Fruit fly (Drosophila melanogaster): Measurements from ENCODE around the gene heca.

heca gene

dm6 chr3R:30296035-30296434, 18.3 kb downstream of the heca start (continued):
- no peak for TF ChIP-seq MESR4 (GFP tag; optimal IDR thresholded peaks at IDR 0.05)
- no peak for TF ChIP-seq pfk (GFP tag; optimal IDR thresholded peaks at IDR 0.05)
- peak; percentile 53 for TF ChIP-seq vfl (GFP tag; optimal IDR thresholded peaks at IDR 0.05)
- TF ChIP-seq hb (GFP tag; IDR thresholded peaks at IDR 0.05; ENCODE audit: partially characterized antibody): no peak
- peak; percentile 84 for TF ChIP-seq CG15269 (tag; optimal IDR thresholded peaks at IDR 0.05)
- peak; percentile 81 for TF ChIP-seq CG10209 (GFP tag; optimal IDR thresholded peaks at IDR 0.05)
- TF ChIP-seq Bteb2 (GFP tag; optimal IDR thresholded peaks at IDR 0.05): peak; percentile 55
- peak; percentile 88 for TF ChIP-seq CG11504 (tag; optimal IDR thresholded peaks at IDR 0.05)
- TF ChIP-seq Gug (GFP tag; IDR thresholded peaks at IDR 0.05): peak; percentile 61; the same call in 3 of the 4 replicates
- no peak for TF ChIP-seq CG13894 (tag; optimal IDR thresholded peaks at IDR 0.05)
- TF ChIP-seq CG7987 (GFP tag; optimal IDR thresholded peaks at IDR 0.05): no peak
- TF ChIP-seq bowl (GFP tag; IDR thresholded peaks at IDR 0.05): peak; percentile 29; the same call in 1 of the 2 replicates
- TF ChIP-seq CG14860 (GFP tag; IDR thresholded peaks at IDR 0.05; ENCODE audit: partially characterized antibody): peak; percentile 48; the same call in 2 of the 3 replicates
- peak; percentile 30 for TF ChIP-seq Dad (GFP tag; optimal IDR thresholded peaks at IDR 0.05)
- no peak for TF ChIP-seq Hmx (GFP tag; optimal IDR thresholded peaks at IDR 0.05)
- peak; percentile 89 for TF ChIP-seq ase (GFP tag; IDR thresholded peaks at IDR 0.05)
- peak; percentile 69 for TF ChIP-seq CG12071 (GFP tag; optimal IDR thresholded peaks at IDR 0.05)
- TF ChIP-seq Mad (GFP tag; optimal IDR thresholded peaks at IDR 0.05): peak; percentile 63
- TF ChIP-seq sens-2 (GFP tag; IDR thresholded peaks at IDR 0.05): peak; percentile 54; the same call in 1 of the 2 replicates
- TF ChIP-seq Hey (tag; optimal IDR thresholded peaks at IDR 0.05): no peak
- no peak for TF ChIP-seq Side (GFP tag; optimal IDR thresholded peaks at IDR 0.05)
- TF ChIP-seq gsb (GFP tag; IDR thresholded peaks at IDR 0.05): peak; percentile 47
- TF ChIP-seq sob (GFP tag; IDR thresholded peaks at IDR 0.05): peak; percentile 80
- peak; percentile 80 for TF ChIP-seq CG18262 (tag; optimal IDR thresholded peaks at IDR 0.05)
- peak; percentile 79 for TF ChIP-seq CG4404 (GFP tag; IDR thresholded peaks at IDR 0.05)
- peak; percentile 52 for TF ChIP-seq sqz (GFP tag; optimal IDR thresholded peaks at IDR 0.05)
- peak; percentile 51 for TF ChIP-seq CG7271 (tag; optimal IDR thresholded peaks at IDR 0.05)
- TF ChIP-seq tna (GFP tag; IDR thresholded peaks at IDR 0.05; ENCODE audit: partially characterized antibody): no peak
- TF ChIP-seq CG15073 (GFP tag; optimal IDR thresholded peaks at IDR 0.05): peak; percentile 14
- TF ChIP-seq h (optimal IDR thresholded peaks at IDR 0.05): no peak
- no peak for TF ChIP-seq grn (GFP tag; optimal IDR thresholded peaks at IDR 0.05)
- peak; percentile 72 for TF ChIP-seq al (GFP tag; IDR thresholded peaks at IDR 0.05)
- peak; percentile 73 for TF ChIP-seq ap (GFP tag; IDR thresholded peaks at IDR 0.05)
- TF ChIP-seq emc (GFP tag; optimal IDR thresholded peaks at IDR 0.05): no peak
- no peak for TF ChIP-seq sc (optimal IDR thresholded peaks at IDR 0.05)
- TF ChIP-seq sc (GFP tag; optimal IDR thresholded peaks at IDR 0.05): peak; percentile 77
- TF ChIP-seq dan (GFP tag; IDR thresholded peaks at IDR 0.05): peak; percentile 51; the same call in 1 of the 2 replicates
- no peak for TF ChIP-seq vnd (GFP tag; IDR thresholded peaks at IDR 0.05; ENCODE audit: partially characterized antibody)
- peak; percentile 78 for TF ChIP-seq CG2678 (tag; optimal IDR thresholded peaks at IDR 0.05)
- TF ChIP-seq ERR (GFP tag; optimal IDR thresholded peaks at IDR 0.05): no peak
- TF ChIP-seq scrt (GFP tag; optimal IDR thresholded peaks at IDR 0.05): peak; percentile 32
- peak; percentile 76 for TF ChIP-seq Ssrp (tag; optimal IDR thresholded peaks at IDR 0.05)
- TF ChIP-seq CG43689 (GFP tag; IDR thresholded peaks at IDR 0.05): peak; percentile 69
- TF ChIP-seq NfI (GFP tag; optimal IDR thresholded peaks at IDR 0.05): peak; percentile 79
- 0 out of 2 replicates have a peak, but pooled peaks have one; percentile 51 for TF ChIP-seq sim (GFP tag; IDR thresholded peaks at IDR 0.05)
- TF ChIP-seq CG12769 (tag; optimal IDR thresholded peaks at IDR 0.05): peak; percentile 28
- peak; percentile 53 for TF ChIP-seq ac (GFP tag; optimal IDR thresholded peaks at IDR 0.05)
- TF ChIP-seq nmo (GFP tag; optimal IDR thresholded peaks at IDR 0.05): peak; percentile 66
- peak; percentile 74 for TF ChIP-seq CG17829 (tag; optimal IDR thresholded peaks at IDR 0.05)
- peak; percentile 77 for TF ChIP-seq tap (tag; optimal IDR thresholded peaks at IDR 0.05)
- TF ChIP-seq zen2 (GFP tag; IDR thresholded peaks at IDR 0.05; ENCODE audit: partially characterized antibody): no peak
